Fruit fly (Drosophila melanogaster) whole organism, embryonic: ENCODE results near the gene CG12607.

Experiments used
- CG30403 ChIP-seq: fragments of 200-800 bp; sonication (Bioruptor generic); optimal IDR thresholded peaks from 3 replicates; lab custom pipeline; 2016; ENCODE audit warnings: missing biosample characterization, missing genetic modification characterization
- CG3407 ChIP-seq: fragments of 200-800 bp; sonication (Bioruptor generic); optimal IDR thresholded peaks from 2 replicates; lab custom pipeline; 2018; ENCODE audit warnings: missing biosample characterization, mild to moderate bottlenecking, missing genetic modification characterization
- CkIIα-i1 ChIP-seq: fragments of 200-800 bp; sonication (Bioruptor generic); IDR thresholded peaks from 2 replicates; pipeline ENCODE4 v1.3.6; 2022; ENCODE audit warnings: missing biosample characterization, missing genetic modification characterization
- D ChIP-seq, 2 experiments: fragments of 200-800 bp in 1 of 2; fragments of >200 bp in 1 of 2; sonication (Bioruptor generic) in 1 of 2; optimal IDR thresholded peaks; 2 replicates in 1 of 2; 3 replicates in 1 of 2; lab custom pipeline; 2017; ENCODE audit warnings: mild to moderate bottlenecking in 1 of 2, missing biosample characterization in 1 of 2, missing genetic modification characterization in 1 of 2, missing genetic modification reagents in 1 of 2
- ara ChIP-seq: fragments of 200-800 bp; sonication (Bioruptor generic); IDR thresholded peaks from 2 replicates; pipeline ENCODE4 v1.3.6; 2022; ENCODE audit warnings: missing biosample characterization, missing genetic modification characterization
- croc ChIP-seq: fragments of 200-800 bp; sonication (Bioruptor generic); conservative IDR thresholded peaks from 3 replicates; pipeline ENCODE4 v1.3.6; 2022; ENCODE audit warnings: missing biosample characterization, missing genetic modification characterization
- ewg ChIP-seq: fragments of 200-800 bp; sonication (Bioruptor generic); optimal IDR thresholded peaks from 3 replicates; lab custom pipeline; 2017; ENCODE audit warnings: mild to moderate bottlenecking, missing biosample characterization, missing genetic modification reagents, missing genetic modification characterization
- knrl ChIP-seq: fragments of 200-800 bp; sonication (Bioruptor generic); IDR thresholded peaks from 3 replicates; pipeline ENCODE4 v1.3.6; 2022; ENCODE audit warnings: missing biosample characterization, missing genetic modification characterization; ENCODE audit not compliant: partially characterized antibody
- peb ChIP-seq: fragments of 200-800 bp; sonication (Bioruptor generic); IDR thresholded peaks from 2 replicates; pipeline ENCODE4 v1.3.6; 2022; ENCODE audit warnings: missing biosample characterization, missing genetic modification characterization
- run ChIP-seq: fragments of 200-800 bp; sonication (Bioruptor generic); optimal IDR thresholded peaks from 3 replicates; lab custom pipeline; 2018; ENCODE audit warnings: missing biosample characterization, mild to moderate bottlenecking, missing genetic modification characterization
- sc ChIP-seq, 3 experiments: fragments of >200 bp in 2 of 3; fragments of 200-800 bp in 1 of 3; sonication (Bioruptor generic) in 1 of 3; optimal IDR thresholded peaks; 2 replicates in 2 of 3; 3 replicates in 1 of 3; lab custom pipeline; 2017; ENCODE audit warnings: mild to moderate bottlenecking in 1 of 3, missing biosample characterization in 1 of 3, missing genetic modification characterization in 1 of 3, missing genetic modification reagents in 1 of 3
- sim ChIP-seq: fragments of 200-800 bp; sonication (Bioruptor generic); IDR thresholded peaks from 2 replicates; pipeline ENCODE4 v1.3.6; 2022; ENCODE audit warnings: missing biosample characterization, missing genetic modification characterization
- unc-4 ChIP-seq: fragments of 200-800 bp; sonication (Bioruptor generic); IDR thresholded peaks from 2 replicates; pipeline ENCODE4 v1.3.6; 2022; ENCODE audit warnings: missing biosample characterization, missing genetic modification characterization; ENCODE audit not compliant: partially characterized antibody

dm6 chr3L:4421362-4421761 lies 25.0 kb upstream of the CG12607 start, which contains the start of gene CG15020:
- no peak for TF ChIP-seq run
- no peak for TF ChIP-seq CG3407 (GFP tag; lab: Kevin White, UChicago)
- TF ChIP-seq ara: no peak
- no peak for TF ChIP-seq knrl (GFP tag; lab: Robert Waterston, UW)
- TF ChIP-seq sc (optimal IDR thresholded peaks at IDR 0.05; lab: Kevin White, UChicago): no peak
- TF ChIP-seq sc (GFP tag; optimal IDR thresholded peaks at IDR 0.05; lab: Kevin White, UChicago): no peak
- no peak for TF ChIP-seq ewg (GFP tag; lab: Kevin White, UChicago)
- no peak for TF ChIP-seq D (optimal IDR thresholded peaks at IDR 0.05; lab: Kevin White, UChicago)
- no peak for TF ChIP-seq D (GFP tag; optimal IDR thresholded peaks at IDR 0.05; lab: Kevin White, UChicago)
- no peak for TF ChIP-seq peb
- TF ChIP-seq croc: no peak
- TF ChIP-seq sim (GFP tag; lab: Robert Waterston, UW): no peak
- no peak for TF ChIP-seq unc-4 (GFP tag; lab: Robert Waterston, UW)
- TF ChIP-seq CkIIα-i1 (GFP tag; lab: Robert Waterston, UW): no peak
- TF ChIP-seq CG30403 (GFP tag; lab: Kevin White, UChicago): no peak
